Worm (Caenorhabditis elegans) whole organism, L2 larva: ENCODE data around the gene T06A1.5.

ENCODE experiments used
- C34F6.9 ChIP-seq: fragments of 150-350 bp; optimal IDR thresholded peaks from 2 replicates; lab custom pipeline; 2014; ENCODE audit warnings: missing biosample characterization, missing genetic modification characterization
- R02D3.7 ChIP-seq: fragments of 150-350 bp; optimal IDR thresholded peaks from 2 replicates; lab custom pipeline; 2014; ENCODE audit warnings: missing biosample characterization, missing genetic modification characterization
- Y55F3AM.14 ChIP-seq: fragments of 200-800 bp; sonication (Bioruptor generic); optimal IDR thresholded peaks from 2 replicates; lab custom pipeline; 2018; ENCODE audit warnings: mild to moderate bottlenecking, missing genetic modification characterization, missing compliant biosample characterization
- ZK546.5 ChIP-seq: sonication (generic microtip); optimal IDR thresholded peaks from 2 replicates; lab custom pipeline; 2017; ENCODE audit warnings: missing biosample characterization, missing genetic modification characterization
- alr-1 ChIP-seq: fragments of 150-350 bp; optimal IDR thresholded peaks from 2 replicates; lab custom pipeline; 2014; ENCODE audit warnings: missing biosample characterization, missing genetic modification characterization
- aly-2 ChIP-seq: fragments of 150-350 bp; optimal IDR thresholded peaks from 2 replicates; lab custom pipeline; 2014; ENCODE audit warnings: missing biosample characterization, missing genetic modification characterization
- ama-1 ChIP-seq: fragments of 150-350 bp; optimal IDR thresholded peaks from 2 replicates; lab custom pipeline; 2018; ENCODE audit warnings: inconsistent platforms
- blmp-1 ChIP-seq: sonication (generic microtip); optimal IDR thresholded peaks from 2 replicates; lab custom pipeline; 2017; ENCODE audit warnings: missing genetic modification characterization, mild to moderate bottlenecking, missing compliant biosample characterization, antibody characterized with exemption, moderate library complexity; ENCODE audit not compliant: insufficient read depth
- ceh-16 ChIP-seq: fragments of 150-350 bp; optimal IDR thresholded peaks from 2 replicates; lab custom pipeline; 2014; ENCODE audit warnings: missing biosample characterization, missing genetic modification characterization
- ceh-82 ChIP-seq: fragments of 150-350 bp; optimal IDR thresholded peaks from 2 replicates; lab custom pipeline; 2014; ENCODE audit warnings: missing biosample characterization, missing genetic modification characterization
- crh-2 ChIP-seq: sonication (generic microtip); optimal IDR thresholded peaks from 2 replicates; lab custom pipeline; 2017; ENCODE audit warnings: missing biosample characterization, missing genetic modification characterization
- dmd-4 ChIP-seq: sonication (generic microtip); optimal IDR thresholded peaks from 2 replicates; lab custom pipeline; 2017; ENCODE audit warnings: missing biosample characterization, missing genetic modification characterization
- egl-27 ChIP-seq: sonication (generic microtip); optimal IDR thresholded peaks from 3 replicates; lab custom pipeline; 2017; ENCODE audit warnings: missing biosample characterization, missing genetic modification reagents, missing genetic modification characterization
- elt-1 ChIP-seq: fragments of 150-350 bp; optimal IDR thresholded peaks from 2 replicates; lab custom pipeline; 2014; ENCODE audit warnings: missing biosample characterization, missing genetic modification characterization
- elt-3 ChIP-seq: sonication (generic microtip); optimal IDR thresholded peaks from 2 replicates; lab custom pipeline; 2017; ENCODE audit warnings: missing biosample characterization, missing genetic modification characterization
- fos-1 ChIP-seq: fragments of 150-350 bp; optimal IDR thresholded peaks from 2 replicates; lab custom pipeline; 2014; ENCODE audit warnings: missing biosample characterization, missing genetic modification characterization
- gmeb-1 ChIP-seq: fragments of 150-350 bp; optimal IDR thresholded peaks from 2 replicates; lab custom pipeline; 2014; ENCODE audit warnings: missing biosample characterization, missing genetic modification characterization
- lin-11 ChIP-seq: fragments of 150-350 bp; sonication (generic microtip); optimal IDR thresholded peaks from 2 replicates; lab custom pipeline; 2014; ENCODE audit warnings: missing biosample characterization, missing genetic modification characterization, inconsistent platforms, mixed read lengths
- lin-13 ChIP-seq: fragments of 150-350 bp; optimal IDR thresholded peaks from 2 replicates; lab custom pipeline; 2014; ENCODE audit warnings: missing biosample characterization, missing genetic modification reagents, missing genetic modification characterization
- lin-39 ChIP-seq: fragments of 150-350 bp; optimal IDR thresholded peaks from 2 replicates; lab custom pipeline; 2014; ENCODE audit warnings: missing biosample characterization, missing genetic modification reagents, missing genetic modification characterization
- mab-5 ChIP-seq: fragments of 150-350 bp; optimal IDR thresholded peaks from 2 replicates; lab custom pipeline; 2014; ENCODE audit warnings: missing biosample characterization, missing genetic modification characterization
- mbf-1 ChIP-seq: sonication (generic microtip); optimal IDR thresholded peaks from 2 replicates; lab custom pipeline; 2017; ENCODE audit warnings: missing biosample characterization, missing genetic modification characterization
- mdl-1 ChIP-seq, 2 experiments: fragments of 150-350 bp in 1 of 2; sonication (generic microtip) in 1 of 2; optimal IDR thresholded peaks; 2 replicates each; lab custom pipeline; 2017; ENCODE audit warnings: missing biosample characterization in 2 of 2, missing genetic modification characterization in 2 of 2
- nhr-10 ChIP-seq: sonication (generic microtip); optimal IDR thresholded peaks from 2 replicates; lab custom pipeline; 2017; ENCODE audit warnings: missing biosample characterization, missing genetic modification characterization
- nhr-11 ChIP-seq: fragments of 150-350 bp; optimal IDR thresholded peaks from 2 replicates; lab custom pipeline; 2014; ENCODE audit warnings: missing biosample characterization, missing genetic modification characterization
- nhr-12 ChIP-seq: fragments of 150-350 bp; optimal IDR thresholded peaks from 2 replicates; lab custom pipeline; 2014; ENCODE audit warnings: missing biosample characterization, missing genetic modification characterization
- nhr-21 ChIP-seq: fragments of 150-350 bp; optimal IDR thresholded peaks from 2 replicates; lab custom pipeline; 2014; ENCODE audit warnings: missing biosample characterization, missing genetic modification characterization
- nhr-237 ChIP-seq: fragments of 150-350 bp; optimal IDR thresholded peaks from 2 replicates; lab custom pipeline; 2014; ENCODE audit warnings: missing biosample characterization, missing genetic modification characterization
- nhr-25 ChIP-seq: fragments of 150-350 bp; sonication (generic microtip); optimal IDR thresholded peaks from 3 replicates; lab custom pipeline; 2014; ENCODE audit warnings: missing biosample characterization, missing genetic modification characterization
- nhr-6 ChIP-seq: fragments of 150-350 bp; optimal IDR thresholded peaks from 2 replicates; lab custom pipeline; 2014; ENCODE audit warnings: missing biosample characterization, missing genetic modification characterization
- nhr-77 ChIP-seq: fragments of 150-350 bp; optimal IDR thresholded peaks from 2 replicates; lab custom pipeline; 2014; ENCODE audit warnings: missing biosample characterization, missing genetic modification characterization
- peb-1 ChIP-seq: fragments of 150-350 bp; optimal IDR thresholded peaks from 2 replicates; lab custom pipeline; 2014; ENCODE audit warnings: missing biosample characterization, missing genetic modification characterization
- sma-3 ChIP-seq: sonication (generic microtip); optimal IDR thresholded peaks from 2 replicates; lab custom pipeline; 2016; ENCODE audit warnings: missing genetic modification reagents, missing genetic modification characterization, missing compliant biosample characterization
- unc-55 ChIP-seq: fragments of 150-350 bp; sonication (generic microtip); optimal IDR thresholded peaks from 3 replicates; lab custom pipeline; 2014; ENCODE audit warnings: missing biosample characterization, missing genetic modification reagents, missing genetic modification characterization
- unc-62 ChIP-seq: fragments of 150-350 bp; optimal IDR thresholded peaks from 2 replicates; lab custom pipeline; 2014; ENCODE audit warnings: missing biosample characterization, missing genetic modification reagents, missing genetic modification characterization
- zag-1 ChIP-seq: fragments of 150-350 bp; optimal IDR thresholded peaks from 2 replicates; lab custom pipeline; 2014; ENCODE audit warnings: missing biosample characterization, missing genetic modification characterization
- ztf-1 ChIP-seq: fragments of 200-800 bp; sonication (Bioruptor generic); conservative IDR thresholded peaks from 2 replicates; pipeline ENCODE4 v1.3.6; 2022; ENCODE audit warnings: missing genetic modification characterization, missing compliant biosample characterization
- ztf-11 ChIP-seq: sonication (generic microtip); optimal IDR thresholded peaks from 2 replicates; lab custom pipeline; 2017; ENCODE audit warnings: missing biosample characterization, missing genetic modification characterization
- ztf-4 ChIP-seq: fragments of 150-350 bp; optimal IDR thresholded peaks from 2 replicates; lab custom pipeline; 2014; ENCODE audit warnings: missing biosample characterization, missing genetic modification characterization

The T06A1.5 gene

DNA sequence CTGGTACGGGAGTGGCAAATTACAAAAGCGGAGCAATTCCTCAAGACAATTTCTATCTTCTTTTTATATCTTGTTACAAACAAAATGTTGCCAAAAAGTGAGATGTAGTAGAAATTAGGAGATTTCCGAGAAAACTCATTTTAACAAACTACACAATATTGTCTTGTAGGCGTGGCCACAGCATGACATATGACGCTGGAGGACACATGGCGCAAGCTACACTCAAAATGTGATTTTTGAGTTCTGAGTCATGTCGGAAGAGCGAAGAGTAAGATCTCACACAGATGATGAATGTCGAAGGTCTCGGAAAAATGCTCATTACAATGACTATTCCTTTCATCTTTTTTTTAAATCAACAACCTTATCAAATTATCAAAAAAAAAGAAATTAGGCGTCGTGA lies 34.4 kb downstream of the T06A1.5 start, which contains the start of gene Y40B10B.1:
Gene Y40B10B.1, minus strand, starts transcription at position 101 of the 400 bp plus-strand sequence.
- TF ChIP-seq ztf-1 (GFP tag; lab: Robert Waterston, UW) (no peak), ceh-16 (tag; lab: Kevin White, UChicago) (no peak), ceh-82 (tag; lab: Kevin White, UChicago) (no peak), nhr-6 (tag; lab: Kevin White, UChicago) (no peak), alr-1 (tag; lab: Kevin White, UChicago) (no peak), gmeb-1 (no peak), nhr-21 (tag; lab: Kevin White, UChicago) (no peak), unc-55 (GFP tag; lab: Kevin White, UChicago) (no peak)

ce11 chrV:1964806-1965205 lies 37.8 kb downstream of the T06A1.5 start, which contains the start of gene srj-15:
Gene srj-15 (minus strand): TSS chrV:1964906.
- TF ChIP-seq unc-55 (GFP tag; lab: Kevin White, UChicago) (no peak), sma-3 (GFP tag; lab: Kevin White, UChicago) (no peak), ama-1 (lab: Kevin White, UChicago) (no peak), fos-1 (tag; lab: Kevin White, UChicago) (no peak), ZK546.5 (tag; lab: Kevin White, UChicago) (no peak), C34F6.9 (tag; lab: Kevin White, UChicago) (no peak), lin-39 (no peak), nhr-25 (tag; lab: Kevin White, UChicago) (no peak), blmp-1 (tag; lab: Kevin White, UChicago) (no peak), nhr-10 (no peak), ztf-11 (no peak), zag-1 (no peak), egl-27 (tag; lab: Kevin White, UChicago) (no peak), ztf-1 (GFP tag; lab: Robert Waterston, UW) (no peak), alr-1 (tag; lab: Kevin White, UChicago) (no peak), crh-2 (tag; lab: Kevin White, UChicago) (no peak), peb-1 (tag; lab: Kevin White, UChicago) (no peak), nhr-77 (no peak), aly-2 (tag; lab: Kevin White, UChicago) (no peak)

ce11 chrV:1966962-1967361 lies 39.9 kb downstream of the T06A1.5 start:
- no peak for TF ChIP-seq mbf-1
- TF ChIP-seq alr-1 (tag; lab: Kevin White, UChicago), result no peak
- no peak for TF ChIP-seq ztf-11
- no peak for TF ChIP-seq ztf-1 (GFP tag; lab: Robert Waterston, UW)
- no peak for TF ChIP-seq dmd-4 (tag; lab: Kevin White, UChicago)
- no peak for TF ChIP-seq R02D3.7 (tag; lab: Kevin White, UChicago)
- TF ChIP-seq unc-62, result no peak
- TF ChIP-seq lin-13 (GFP tag; lab: Kevin White, UChicago), result no peak
- no peak for TF ChIP-seq gmeb-1
- no peak for TF ChIP-seq mdl-1 (tag; optimal IDR thresholded peaks at IDR 0.05; lab: Kevin White, UChicago)
- no peak for TF ChIP-seq lin-11 (tag; lab: Kevin White, UChicago)
- TF ChIP-seq nhr-12 (tag; lab: Kevin White, UChicago), result no peak
- no peak for TF ChIP-seq nhr-237
- TF ChIP-seq crh-2 (tag; lab: Kevin White, UChicago), result no peak
- no peak for TF ChIP-seq nhr-11 (tag; lab: Kevin White, UChicago)
- no peak for TF ChIP-seq mab-5 (tag; lab: Kevin White, UChicago)
- no peak for TF ChIP-seq lin-39
- TF ChIP-seq nhr-21 (tag; lab: Kevin White, UChicago), result no peak
- TF ChIP-seq C34F6.9 (tag; lab: Kevin White, UChicago), result no peak
- TF ChIP-seq nhr-10, result no peak

DNA sequence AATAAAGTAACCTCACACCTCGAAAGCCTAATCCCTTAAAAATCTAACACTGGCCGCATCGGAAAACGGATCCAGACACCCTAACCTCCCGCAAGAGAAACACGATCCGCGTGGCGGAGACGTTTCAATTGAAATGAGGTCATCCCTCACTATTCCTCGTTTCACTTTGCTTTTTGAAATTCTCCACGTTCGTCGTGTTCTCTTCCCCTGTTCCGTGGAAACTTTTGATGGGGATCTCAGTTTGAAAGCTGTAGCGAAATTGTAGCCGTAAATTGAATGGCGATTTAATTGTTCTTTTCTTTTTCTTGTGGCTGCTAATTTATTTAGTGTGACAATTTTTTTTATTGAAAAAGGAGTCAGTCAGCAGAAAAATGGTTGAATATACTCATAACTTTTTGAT lies 41.8 kb downstream of the T06A1.5 start:
- TF ChIP-seq peb-1 (tag; lab: Kevin White, UChicago) (no peak), ztf-11 (no peak), nhr-25 (tag; lab: Kevin White, UChicago) (no peak), elt-1 (tag; lab: Kevin White, UChicago) (no peak), mbf-1 (no peak), blmp-1 (tag; lab: Kevin White, UChicago) (no peak), lin-11 (tag; lab: Kevin White, UChicago) (no peak), ztf-4 (tag; lab: Kevin White, UChicago) (no peak), R02D3.7 (tag; lab: Kevin White, UChicago) (no peak), elt-3 (tag; lab: Kevin White, UChicago) (no peak), egl-27 (tag; lab: Kevin White, UChicago) (no peak), mab-5 (tag; lab: Kevin White, UChicago) (no peak), ZK546.5 (tag; lab: Kevin White, UChicago) (no peak), Y55F3AM.14 (GFP tag; lab: Kevin White, UChicago) (no peak), sma-3 (GFP tag; lab: Kevin White, UChicago) (no peak)
